Fruit fly (Drosophila melanogaster): ENCODE results near the gene Oatp30B.

dm6 chr2L:9543871-9544270, 22.9 kb downstream of the Oatp30B start, which contains the start of gene CG13113:
- TF ChIP-seq psq (optimal IDR thresholded peaks at IDR 0.05) = no peak
- no peak for TF ChIP-seq usp (GFP tag; optimal IDR thresholded peaks at IDR 0.05)
- no peak for TF ChIP-seq CG8478 (optimal IDR thresholded peaks at IDR 0.05)
- TF ChIP-seq pan (optimal IDR thresholded peaks at IDR 0.05) = no peak

Data from whole organism.